Worm (Caenorhabditis elegans) whole organism, late embryonic: Measurements from ENCODE around the gene fbxa-90.

Source experiments
- ama-1 ChIP-seq: fragments of 150-350 bp; optimal IDR thresholded peaks from 2 replicates; lab custom pipeline; 2014
- ceh-19 ChIP-seq: fragments of 200-800 bp; sonication (Bioruptor generic); optimal IDR thresholded peaks from 2 replicates; lab custom pipeline; 2018; ENCODE audit warnings: mild to moderate bottlenecking, missing genetic modification characterization, missing compliant biosample characterization
- ceh-31 ChIP-seq: sonication (generic microtip); optimal IDR thresholded peaks from 2 replicates; lab custom pipeline; 2016; ENCODE audit warnings: missing genetic modification characterization, missing compliant biosample characterization
- ceh-6 ChIP-seq: fragments of 200-800 bp; sonication (Bioruptor generic); optimal IDR thresholded peaks from 2 replicates; lab custom pipeline; 2018; ENCODE audit warnings: mild to moderate bottlenecking, missing genetic modification characterization, missing compliant biosample characterization
- nhr-11 ChIP-seq: fragments of 150-350 bp; optimal IDR thresholded peaks from 2 replicates; lab custom pipeline; 2014; ENCODE audit warnings: missing biosample characterization, missing genetic modification characterization
- pag-3 ChIP-seq: sonication (generic microtip); optimal IDR thresholded peaks from 2 replicates; lab custom pipeline; 2016; ENCODE audit warnings: missing compliant biosample characterization, missing genetic modification characterization, borderline replicate concordance
- pha-2 ChIP-seq: sonication (generic microtip); optimal IDR thresholded peaks from 2 replicates; lab custom pipeline; 2017; ENCODE audit warnings: mild to moderate bottlenecking, missing genetic modification characterization, missing compliant biosample characterization
- pha-4 ChIP-seq: fragments of 150-350 bp; optimal IDR thresholded peaks from 2 replicates; lab custom pipeline; 2018; ENCODE audit warnings: missing biosample characterization, missing genetic modification reagents, missing genetic modification characterization
- rnt-1 ChIP-seq: sonication (generic microtip); optimal IDR thresholded peaks from 2 replicates; lab custom pipeline; 2016; ENCODE audit warnings: missing genetic modification characterization, missing compliant biosample characterization
- tbx-2 ChIP-seq: sonication (generic microtip); optimal IDR thresholded peaks from 2 replicates; lab custom pipeline; 2016; ENCODE audit warnings: missing genetic modification characterization, missing compliant biosample characterization
- ttx-3 ChIP-seq: sonication (generic microtip); optimal IDR thresholded peaks from 2 replicates; lab custom pipeline; 2016; ENCODE audit warnings: missing genetic modification reagents, missing genetic modification characterization, missing compliant biosample characterization
- unc-3 ChIP-seq, 2 experiments: fragments of 200-800 bp in 1 of 2; sonication (Bioruptor generic) in 1 of 2; sonication (generic microtip) in 1 of 2; conservative IDR thresholded peaks in 1 of 2; optimal IDR thresholded peaks in 1 of 2; 2 replicates each; pipeline versions ENCODE4 v1.3.6 to Lab custom; 2016 to 2022; ENCODE audit warnings: missing compliant biosample characterization in 2 of 2, missing genetic modification characterization in 2 of 2, missing genetic modification reagents in 1 of 2

ce11 chrV:17009342-17010064 lies 42.9 kb downstream of the fbxa-90 start, which contains the start of the genes clc-12 and clec-240:
- no peak for TF ChIP-seq rnt-1 (tag; lab: Kevin White, UChicago)
- TF ChIP-seq ceh-6 (GFP tag; lab: Kevin White, UChicago): no peak
- no peak for TF ChIP-seq ama-1
- TF ChIP-seq pha-4 (tag; lab: Kevin White, UChicago): no peak
- TF ChIP-seq ceh-31 (tag; lab: Kevin White, UChicago): no peak
- TF ChIP-seq ttx-3: no peak
- no peak for TF ChIP-seq pha-2 (tag; lab: Kevin White, UChicago)
- TF ChIP-seq tbx-2 (tag; lab: Kevin White, UChicago): no peak
- TF ChIP-seq nhr-11 (tag; lab: Kevin White, UChicago): no peak
- no peak for TF ChIP-seq unc-3 (GFP tag; conservative IDR thresholded peaks at IDR 0.05; lab: Robert Waterston, UW)
- TF ChIP-seq unc-3 (tag; optimal IDR thresholded peaks at IDR 0.05; lab: Kevin White, UChicago): no peak
- no peak for TF ChIP-seq pag-3 (tag; lab: Kevin White, UChicago)
- no peak for TF ChIP-seq ceh-19 (GFP tag; lab: Kevin White, UChicago)
